Worm (Caenorhabditis elegans): ENCODE measurements around the gene ceh-91.

DNA sequence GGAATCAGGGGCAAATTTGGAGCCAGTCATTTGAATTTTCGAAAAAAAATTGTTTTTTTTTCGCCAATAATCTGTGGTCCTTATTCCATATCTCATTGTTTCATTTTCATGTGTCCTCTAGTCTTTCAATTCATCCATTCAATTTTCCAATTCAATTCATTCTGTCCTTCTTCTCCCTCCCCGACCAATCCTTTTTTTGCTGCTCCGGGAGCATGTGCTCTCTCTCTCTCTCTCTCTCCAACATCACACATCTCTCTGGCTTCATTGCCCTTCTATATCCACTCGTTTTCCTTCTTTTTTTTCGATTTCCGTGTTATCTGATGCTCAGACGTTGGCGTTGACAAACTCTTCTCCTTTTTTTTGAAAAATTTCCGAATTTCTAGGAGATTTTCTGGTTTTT, 46.9 kb downstream of the ceh-91 start:
- TF ChIP-seq flt-1 (GFP tag; IDR thresholded peaks at IDR 0.05): no peak
- no peak for TF ChIP-seq ztf-29 (GFP tag; IDR thresholded peaks at IDR 0.05)
- no peak for TF ChIP-seq T22C8.4 (GFP tag; IDR thresholded peaks at IDR 0.05)

All from whole organism, midembryonic.